Fruit fly (Drosophila melanogaster): ENCODE data around the gene CG44227.

The CG44227 gene

DNA sequence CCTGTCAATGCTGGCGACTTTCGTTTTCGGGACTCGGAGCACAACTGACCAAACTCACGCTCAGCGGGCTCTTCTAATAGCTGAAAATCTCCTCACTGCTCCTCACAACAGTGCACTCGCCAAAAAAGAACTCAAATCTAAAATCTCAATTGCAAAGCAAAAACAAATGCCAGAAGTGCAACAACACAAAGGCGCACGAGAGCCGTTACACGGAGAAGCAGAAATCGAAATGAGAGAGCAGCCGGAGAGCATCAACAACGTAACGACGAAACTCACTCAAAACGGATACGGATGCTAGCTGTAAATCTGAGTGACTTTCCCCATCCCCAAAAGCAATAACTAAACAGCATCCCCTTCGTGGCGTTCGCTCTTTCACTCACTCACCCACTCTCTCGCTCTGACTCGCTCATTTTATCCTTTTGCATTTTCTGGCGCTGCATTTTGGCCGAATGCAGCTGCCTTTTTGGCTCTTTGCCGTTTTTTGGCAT is 12.8 kb upstream of the CG44227 start, which contains the start of gene hb:
hb (minus strand) TSS at position 51 of the 488 bp plus-strand sequence.
- TF ChIP-seq bbx (GFP tag; IDR thresholded peaks at IDR 0.05; ENCODE audit: partially characterized antibody) (0 out of 2 replicates have a peak, but pooled peaks have one; percentile 30), CG4360 (GFP tag; IDR thresholded peaks at IDR 0.05) (peak; percentile 70; the same call in 1 of the 2 replicates), CG6175 (GFP tag; IDR thresholded peaks at IDR 0.05) (no peak), eve (GFP tag; optimal IDR thresholded peaks at IDR 0.05) (no peak), CG1832 (GFP tag; optimal IDR thresholded peaks at IDR 0.05) (peak; percentile 20), CG16813 (GFP tag; IDR thresholded peaks at IDR 0.05; ENCODE audit: partially characterized antibody) (peak; percentile 27; the same call in 1 of the 3 replicates), ftz-f1 (GFP tag; optimal IDR thresholded peaks at IDR 0.05) (no peak), z (GFP tag; IDR thresholded peaks at IDR 0.05) (peak; percentile 97), sug (tag; optimal IDR thresholded peaks at IDR 0.05) (no peak), CG7745 (tag; optimal IDR thresholded peaks at IDR 0.05) (no peak), danr (GFP tag; IDR thresholded peaks at IDR 0.05) (no peak), CG4707 (GFP tag; optimal IDR thresholded peaks at IDR 0.05) (no peak), CG8924 (tag; optimal IDR thresholded peaks at IDR 0.05) (no peak), CG9609 (GFP tag; optimal IDR thresholded peaks at IDR 0.05) (no peak), Nf-YB (GFP tag; optimal IDR thresholded peaks at IDR 0.05) (peak; percentile 4), Trl (optimal IDR thresholded peaks at IDR 0.05) (peak; percentile 45 to 81), Trl (GFP tag; optimal IDR thresholded peaks at IDR 0.05) (no peak)

DNA sequence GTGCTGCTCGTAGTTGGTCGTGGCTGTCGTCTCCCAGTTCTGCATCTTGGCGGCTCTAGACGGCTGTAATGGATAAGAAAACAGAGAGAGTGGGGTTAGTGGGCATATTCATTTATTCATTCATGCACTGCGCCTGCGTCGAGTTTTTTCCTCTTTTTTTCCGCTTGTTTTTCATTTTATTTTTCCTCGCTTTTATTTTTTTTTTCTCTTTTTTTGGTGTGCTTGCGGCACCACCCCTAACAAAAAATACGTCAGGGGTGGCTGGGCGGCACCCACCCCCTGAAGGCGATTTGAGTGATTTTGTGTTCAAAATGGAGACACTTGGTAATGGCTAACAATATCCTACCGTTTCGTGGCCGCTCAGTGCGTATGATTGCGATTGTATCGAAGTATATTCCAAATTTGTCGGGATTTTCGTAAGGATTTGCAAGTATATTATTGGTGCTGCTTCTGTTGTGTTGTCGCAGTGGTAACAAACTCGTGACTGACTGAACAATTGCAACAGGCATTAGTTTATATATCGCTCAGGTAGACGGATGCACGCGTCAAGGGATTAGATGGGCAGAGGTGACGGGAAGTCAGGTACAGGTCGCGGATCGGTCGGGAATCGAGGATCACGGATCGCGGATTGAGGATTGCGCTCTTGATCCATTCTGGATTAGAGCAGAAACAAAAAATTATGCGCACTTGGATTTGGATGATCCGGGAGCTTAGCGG is 9.3 kb upstream of the CG44227 start:
- TF ChIP-seq Nf-YC (tag; optimal IDR thresholded peaks at IDR 0.05) (peak; percentile 73), CG17568 (GFP tag; optimal IDR thresholded peaks at IDR 0.05) (peak; percentile 44), toy (GFP tag; IDR thresholded peaks at IDR 0.05) (peak; percentile 48; the same call in 1 of the 2 replicates), chinmo (GFP tag; IDR thresholded peaks at IDR 0.05; ENCODE audit: partially characterized antibody) (no peak), Rfx (GFP tag; IDR thresholded peaks at IDR 0.05) (peak; percentile 66; the same call in 1 of the 2 replicates), sob (GFP tag; IDR thresholded peaks at IDR 0.05) (no peak; the same call in 1 of the 2 replicates), CG32532 (GFP tag; IDR thresholded peaks at IDR 0.05) (peak; percentile 74; the same call in 1 of the 2 replicates), pzg (GFP tag; optimal IDR thresholded peaks at IDR 0.05) (no peak), nmo (GFP tag; optimal IDR thresholded peaks at IDR 0.05) (no peak), CG4707 (GFP tag; optimal IDR thresholded peaks at IDR 0.05) (no peak), CG10565 (GFP tag; optimal IDR thresholded peaks at IDR 0.05) (no peak), CG18011 (GFP tag; optimal IDR thresholded peaks at IDR 0.05) (no peak), Hr51 (GFP tag; optimal IDR thresholded peaks at IDR 0.05) (no peak), peb (GFP tag; IDR thresholded peaks at IDR 0.05) (no peak), CG7786 (GFP tag; optimal IDR thresholded peaks at IDR 0.05) (no peak), z (GFP tag; IDR thresholded peaks at IDR 0.05) (peak; percentile 89), her (GFP tag; optimal IDR thresholded peaks at IDR 0.05) (no peak), Fer3 (tag; optimal IDR thresholded peaks at IDR 0.05) (peak; percentile 62), Hand (GFP tag; optimal IDR thresholded peaks at IDR 0.05) (peak; percentile 91), Mrtf (GFP tag; IDR thresholded peaks at IDR 0.05) (no peak), HmgZ (tag; optimal IDR thresholded peaks at IDR 0.05) (no peak), pum (GFP tag; optimal IDR thresholded peaks at IDR 0.05) (no peak), mirr (GFP tag; optimal IDR thresholded peaks at IDR 0.05) (peak; percentile 54), Fer2 (tag; optimal IDR thresholded peaks at IDR 0.05) (peak; percentile 30), Ets65A (GFP tag) (peak; percentile 56), run (tag; optimal IDR thresholded peaks at IDR 0.05) (no peak), gsb (GFP tag; IDR thresholded peaks at IDR 0.05) (no peak), seq (GFP tag; IDR thresholded peaks at IDR 0.05) (peak; percentile 89), CG17359 (tag; optimal IDR thresholded peaks at IDR 0.05) (peak; percentile 84), CG18619 (GFP tag; optimal IDR thresholded peaks at IDR 0.05) (peak; percentile 29), onecut (GFP tag; IDR thresholded peaks at IDR 0.05) (peak; percentile 14; the same call in 1 of the 2 replicates), mld (GFP tag; IDR thresholded peaks at IDR 0.05; ENCODE audit: partially characterized antibody) (no peak), CG15479 (GFP tag; optimal IDR thresholded peaks at IDR 0.05) (peak; percentile 58)
